Worm (Caenorhabditis elegans) whole organism, midembryonic: Measurements from ENCODE around the gene C12D5.5.

Source experiments
- T22C8.4 ChIP-seq: fragments of 200-800 bp; sonication (Bioruptor generic); IDR thresholded peaks from 2 replicates; pipeline ENCODE4 v1.3.6; 2022; ENCODE audit warnings: missing genetic modification characterization, missing compliant biosample characterization
- cog-1 ChIP-seq: sonication (generic microtip); optimal IDR thresholded peaks from 2 replicates; lab custom pipeline; 2016; ENCODE audit warnings: missing genetic modification characterization, missing compliant biosample characterization
- flt-1 ChIP-seq: fragments of 200-800 bp; sonication (Bioruptor generic); IDR thresholded peaks from 2 replicates; pipeline ENCODE4 v1.3.6; 2022; ENCODE audit warnings: missing genetic modification characterization, missing compliant biosample characterization
- klf-2 ChIP-seq: fragments of 200-800 bp; sonication (Bioruptor generic); conservative IDR thresholded peaks from 2 replicates; pipeline ENCODE4 v1.3.6; 2022; ENCODE audit warnings: missing genetic modification reagents, missing genetic modification characterization, missing compliant biosample characterization
- med-1 ChIP-seq: sonication (generic microtip); optimal IDR thresholded peaks from 2 replicates; lab custom pipeline; 2017; ENCODE audit warnings: missing genetic modification characterization, mild to moderate bottlenecking, missing compliant biosample characterization, antibody characterized with exemption, missing genetic modification reagents; ENCODE audit not compliant: insufficient read depth
- ref-1 ChIP-seq: fragments of 200-800 bp; sonication (Bioruptor generic); conservative IDR thresholded peaks from 2 replicates; pipeline ENCODE4 v1.3.6; 2022; ENCODE audit warnings: missing genetic modification reagents, missing genetic modification characterization, missing compliant biosample characterization
- tab-1 ChIP-seq: fragments of 200-800 bp; sonication (Bioruptor generic); IDR thresholded peaks from 2 replicates; pipeline ENCODE4 v1.3.6; 2022; ENCODE audit warnings: missing genetic modification characterization, missing compliant biosample characterization
- ztf-23 ChIP-seq: fragments of 200-800 bp; sonication (Bioruptor generic); IDR thresholded peaks from 2 replicates; pipeline ENCODE4 v1.3.6; 2022; ENCODE audit warnings: missing genetic modification reagents, missing genetic modification characterization, missing compliant biosample characterization
- ztf-29 ChIP-seq: fragments of 200-800 bp; sonication (Bioruptor generic); IDR thresholded peaks from 2 replicates; pipeline ENCODE4 v1.3.6; 2022; ENCODE audit warnings: missing genetic modification reagents, missing genetic modification characterization, missing compliant biosample characterization

Gene C12D5.5

ce11 chrV:7708525-7708924 lies 40.5 kb downstream of the C12D5.5 start, which contains the start of gene ZK105.11:
TSS of gene ZK105.11 (minus strand) at chrV:7708625.
- TF ChIP-seq T22C8.4 (no peak), ztf-23 (no peak), flt-1 (GFP tag; lab: Robert Waterston, UW) (no peak), cog-1 (no peak), tab-1 (GFP tag; lab: Robert Waterston, UW) (no peak), ref-1 (GFP tag; lab: Robert Waterston, UW) (no peak), med-1 (no peak), klf-2 (GFP tag; lab: Robert Waterston, UW) (no peak), ztf-29 (no peak)

DNA sequence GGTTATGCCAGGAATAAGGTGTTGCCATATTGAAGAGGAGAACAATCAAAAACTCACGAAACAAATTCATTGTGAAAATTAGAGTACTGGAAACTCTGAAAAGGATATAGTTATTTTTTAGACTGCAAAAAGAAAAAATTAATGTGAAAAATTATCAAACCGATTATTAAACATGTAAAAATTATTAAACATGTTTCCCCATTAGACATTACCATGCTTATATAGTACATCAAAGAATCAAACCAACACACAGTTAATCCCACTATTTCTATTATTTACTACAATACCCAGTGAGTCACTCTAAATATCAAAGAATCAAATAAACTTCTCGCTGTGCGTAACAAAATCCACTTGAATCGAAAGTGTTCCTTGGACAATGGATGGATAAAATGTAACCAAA lies 45.0 kb downstream of the C12D5.5 start, which contains the start of gene ZK105.13:
TSS of gene ZK105.13 (minus strand) at position 101 of the 400 bp plus-strand sequence.
- TF ChIP-seq T22C8.4 (no peak), cog-1 (no peak), ref-1 (GFP tag; lab: Robert Waterston, UW) (no peak), klf-2 (GFP tag; lab: Robert Waterston, UW) (no peak), med-1 (no peak), flt-1 (GFP tag; lab: Robert Waterston, UW) (no peak), ztf-23 (no peak), ztf-29 (no peak)

ce11 chrV:7713691-7714090 lies 45.7 kb downstream of the C12D5.5 start, which contains the start of gene ZK105.1:
TSS of gene ZK105.1 (plus strand) at chrV:7713991.
- TF ChIP-seq ztf-23 (no peak), flt-1 (GFP tag; lab: Robert Waterston, UW) (no peak), tab-1 (GFP tag; lab: Robert Waterston, UW) (no peak), ref-1 (GFP tag; lab: Robert Waterston, UW) (no peak), med-1 (no peak), cog-1 (no peak), ztf-29 (no peak)

DNA sequence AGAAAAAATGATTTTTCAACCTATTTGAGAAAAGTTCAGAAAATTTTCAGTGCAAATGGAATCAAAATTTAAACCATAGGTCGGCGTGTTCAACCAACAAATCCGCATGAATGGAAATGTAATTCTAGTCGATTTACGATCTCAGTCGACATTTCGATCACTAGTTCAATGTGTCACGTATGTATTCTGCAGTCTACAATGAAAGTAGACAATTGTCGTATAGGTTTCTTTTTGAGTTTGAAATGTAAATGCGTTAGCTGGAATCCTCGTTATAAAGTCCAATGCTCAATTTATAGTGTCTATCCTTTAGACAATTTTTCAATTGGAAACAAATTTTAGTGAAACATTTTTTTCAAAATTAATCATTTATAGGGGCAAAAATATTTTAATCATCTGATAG lies 48.0 kb downstream of the C12D5.5 start, which contains the start of gene ZK105.12:
TSS of gene ZK105.12 (minus strand) at position 101 of the 400 bp plus-strand sequence.
- TF ChIP-seq klf-2 (GFP tag; lab: Robert Waterston, UW) (no peak), ztf-23 (no peak), T22C8.4 (no peak), med-1 (no peak), ref-1 (GFP tag; lab: Robert Waterston, UW) (no peak), flt-1 (GFP tag; lab: Robert Waterston, UW) (no peak), tab-1 (GFP tag; lab: Robert Waterston, UW) (no peak)

DNA sequence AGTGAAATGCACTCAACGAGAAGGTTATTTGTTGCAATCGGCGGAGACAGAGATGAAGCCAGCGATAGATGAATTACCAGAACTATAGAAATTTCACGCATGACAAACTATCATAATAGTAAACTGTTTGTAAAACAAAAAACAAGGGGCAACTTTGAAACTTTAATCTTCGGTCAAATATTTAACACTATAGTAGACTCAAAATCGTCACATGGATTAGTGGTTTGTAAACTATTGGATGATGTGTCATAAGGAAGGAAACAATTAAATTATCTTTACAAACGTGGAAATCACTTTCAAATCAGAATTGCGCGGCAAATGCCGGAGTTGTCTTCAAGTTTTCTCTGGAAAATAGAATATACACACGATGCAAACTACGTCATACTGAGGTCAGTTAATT lies 49.6 kb downstream of the C12D5.5 start, which contains the start of gene ZK105.5:
TSS of gene ZK105.5 (minus strand) at position 101 of the 400 bp plus-strand sequence.
- TF ChIP-seq cog-1, result no peak
- no peak for TF ChIP-seq klf-2 (GFP tag; lab: Robert Waterston, UW)
- TF ChIP-seq flt-1 (GFP tag; lab: Robert Waterston, UW), result no peak
- no peak for TF ChIP-seq ztf-23
- TF ChIP-seq T22C8.4, result no peak
